Worm (Caenorhabditis elegans) whole organism, dauer: ENCODE measurements around the gene vab-8.

Experiments used
- unc-62 ChIP-seq: sonication (generic microtip); optimal IDR thresholded peaks from 2 replicates; lab custom pipeline; 2017; ENCODE audit warnings: missing biosample characterization, missing genetic modification reagents, missing genetic modification characterization

The vab-8 gene

DNA sequence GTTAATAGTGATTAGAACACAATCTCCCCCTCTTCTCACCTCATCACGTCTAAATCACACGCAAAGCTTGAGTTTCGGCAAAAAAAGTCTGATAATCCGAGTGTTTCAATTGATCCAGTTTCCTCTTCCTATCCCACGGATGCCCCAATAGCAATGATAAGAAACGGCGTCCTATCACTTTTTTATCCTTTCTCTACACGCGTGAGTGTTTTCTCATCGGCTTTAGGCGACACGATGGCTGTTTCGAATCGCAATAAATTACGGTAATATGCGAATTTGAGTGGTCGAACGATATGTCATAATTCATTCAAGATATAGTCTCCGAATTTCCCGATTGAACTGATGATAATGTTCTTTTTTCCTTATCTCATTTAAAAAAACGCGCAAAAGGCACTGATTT lies 13.7 kb upstream of the vab-8 start:
- TF ChIP-seq unc-62 (GFP tag; lab: Kevin White, UChicago), result no peak

DNA sequence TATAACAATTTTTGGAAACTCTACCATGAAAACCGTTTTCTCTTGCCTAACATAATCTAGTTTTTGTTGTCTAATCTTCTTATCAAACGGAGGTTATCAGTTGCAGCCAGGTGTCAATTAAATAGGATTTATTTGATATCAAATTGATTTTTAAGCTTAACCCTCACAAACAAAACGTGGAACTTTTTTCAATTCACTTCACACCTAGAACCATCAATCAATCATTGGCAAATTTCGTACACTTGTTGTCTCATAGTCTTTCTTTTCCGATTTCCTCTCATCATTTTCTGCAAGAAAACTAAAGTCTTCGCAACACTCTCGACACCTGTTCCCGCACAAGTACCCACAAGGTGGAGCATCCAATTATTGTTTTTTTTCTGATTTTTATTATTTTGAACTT lies 4.4 kb upstream of the vab-8 start:
- TF ChIP-seq unc-62 (GFP tag; lab: Kevin White, UChicago), result no peak

DNA sequence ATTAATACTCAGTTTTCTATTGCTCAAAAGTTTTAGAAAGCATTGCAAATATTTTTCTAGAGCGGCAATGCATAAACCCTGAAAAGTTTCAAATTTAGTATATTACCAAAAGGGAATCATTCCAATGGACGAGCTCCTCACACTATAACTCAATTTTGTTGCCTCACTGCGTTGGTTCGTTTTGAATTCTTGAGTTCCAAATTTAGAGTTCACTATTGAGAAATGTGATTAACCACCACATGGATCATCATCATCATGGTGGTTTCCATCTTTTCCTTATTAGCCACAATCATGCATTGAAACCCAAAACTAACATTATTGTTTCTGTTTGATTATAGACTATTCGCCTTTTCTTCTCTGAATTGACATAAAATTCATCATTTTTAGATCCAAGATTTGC lies 3.2 kb upstream of the vab-8 start:
- no peak for TF ChIP-seq unc-62 (GFP tag; lab: Kevin White, UChicago)

DNA sequence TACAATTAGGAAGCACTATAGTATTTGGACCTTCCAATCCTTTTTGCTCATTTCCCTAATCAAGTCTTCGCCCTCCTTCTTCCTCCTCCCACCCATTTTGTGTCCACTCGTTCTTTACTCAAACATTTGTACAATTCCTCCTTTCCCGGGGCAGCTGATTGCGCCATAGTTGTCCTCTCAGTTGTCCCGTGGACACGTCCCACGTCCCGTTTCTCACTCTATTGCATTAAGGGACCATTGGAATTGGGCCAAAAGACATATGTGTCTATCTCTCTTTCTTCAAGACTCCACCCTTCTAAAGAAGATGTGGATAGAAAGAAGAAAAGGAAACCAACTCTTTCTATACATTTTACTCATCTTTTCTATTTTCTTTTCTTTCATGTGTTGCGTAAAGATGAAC lies 2.0 kb upstream of the vab-8 start:
- no peak for TF ChIP-seq unc-62 (GFP tag; lab: Kevin White, UChicago)

DNA sequence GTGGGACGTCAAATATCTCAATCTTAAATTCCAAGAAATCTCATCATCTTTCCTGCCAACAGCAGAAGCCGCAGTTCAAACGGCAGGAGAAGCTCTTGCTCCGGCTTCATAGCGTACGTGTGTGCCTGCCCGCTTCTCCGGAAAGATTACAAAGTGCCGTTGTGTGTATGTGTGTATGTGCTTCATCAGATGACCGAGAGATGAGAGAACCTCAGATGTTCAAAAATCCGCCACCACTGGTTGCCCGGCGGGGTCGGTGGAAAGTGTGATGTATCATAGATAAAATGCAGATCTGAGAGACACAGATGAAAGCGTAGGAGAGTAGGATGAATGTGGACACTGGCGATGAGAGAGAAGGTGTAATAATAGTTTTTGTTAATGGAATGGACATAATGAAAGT lies 20.3 kb downstream of the vab-8 start:
- TF ChIP-seq unc-62 (GFP tag; lab: Kevin White, UChicago), result no peak

DNA sequence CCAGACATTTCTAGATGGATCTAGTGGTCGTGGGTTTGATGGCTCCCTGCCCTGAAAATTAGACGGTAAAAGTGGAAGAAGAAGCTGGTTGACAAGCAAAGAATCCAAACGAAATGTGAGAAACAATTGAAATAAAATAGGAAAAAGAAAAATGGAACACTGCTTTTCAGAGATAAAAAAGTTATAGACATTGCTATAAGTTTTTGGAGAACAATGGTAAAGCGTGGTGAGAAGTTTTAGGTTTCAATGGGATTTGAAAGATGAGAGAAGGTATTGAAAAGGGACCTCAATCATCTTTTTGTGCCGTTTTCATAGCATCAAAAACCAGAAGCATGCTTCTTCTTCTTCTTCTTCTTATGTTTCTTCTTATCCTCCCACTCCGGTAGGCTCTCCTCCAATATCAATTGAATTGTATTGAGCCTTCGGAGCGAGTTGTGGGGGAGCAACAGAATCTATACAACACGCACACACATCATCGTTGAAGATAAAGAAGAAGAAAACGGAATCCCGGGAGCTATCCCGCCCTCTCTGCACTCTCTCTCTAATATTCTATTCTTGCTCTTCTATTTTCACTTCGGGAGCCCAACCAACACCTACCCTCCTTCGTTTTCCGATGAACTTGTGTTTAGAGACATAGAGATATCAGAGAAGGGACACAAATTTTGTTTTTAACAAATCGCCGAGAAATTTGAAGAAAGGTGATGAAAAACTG lies 21.3 kb downstream of the vab-8 start, which contains the start of gene myo-3:
myo-3 (minus strand) TSS at position 51 of the 712 bp plus-strand sequence.
- TF ChIP-seq unc-62 (GFP tag; lab: Kevin White, UChicago), result no peak

- no peak for TF ChIP-seq unc-62 (GFP tag; lab: Kevin White, UChicago)
These were observed 22.4 kb downstream of the vab-8 start for ce11 chrV:12235502-12235901.

DNA sequence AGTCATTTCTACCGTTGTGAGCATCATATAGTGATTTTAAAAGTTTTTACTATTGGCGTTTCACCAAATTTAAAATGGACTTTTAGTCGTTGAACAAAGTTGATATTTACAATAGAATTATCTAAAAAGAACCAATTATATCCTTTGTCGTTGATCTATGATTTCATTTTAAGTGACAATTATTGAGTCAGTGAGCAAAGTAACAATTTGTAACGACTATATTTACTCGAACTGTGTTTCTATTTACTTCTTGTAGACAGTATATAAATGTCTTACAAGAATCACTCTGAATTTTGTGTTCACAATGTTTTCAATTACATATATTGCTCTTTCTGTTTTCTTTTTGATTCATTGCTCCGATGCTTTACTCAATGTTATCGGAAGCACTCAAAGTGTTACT lies 28.0 kb downstream of the vab-8 start, which contains the start of gene ttr-22:
ttr-22 (plus strand) TSS at position 301 of the 400 bp plus-strand sequence.
- no peak for TF ChIP-seq unc-62 (GFP tag; lab: Kevin White, UChicago)

DNA sequence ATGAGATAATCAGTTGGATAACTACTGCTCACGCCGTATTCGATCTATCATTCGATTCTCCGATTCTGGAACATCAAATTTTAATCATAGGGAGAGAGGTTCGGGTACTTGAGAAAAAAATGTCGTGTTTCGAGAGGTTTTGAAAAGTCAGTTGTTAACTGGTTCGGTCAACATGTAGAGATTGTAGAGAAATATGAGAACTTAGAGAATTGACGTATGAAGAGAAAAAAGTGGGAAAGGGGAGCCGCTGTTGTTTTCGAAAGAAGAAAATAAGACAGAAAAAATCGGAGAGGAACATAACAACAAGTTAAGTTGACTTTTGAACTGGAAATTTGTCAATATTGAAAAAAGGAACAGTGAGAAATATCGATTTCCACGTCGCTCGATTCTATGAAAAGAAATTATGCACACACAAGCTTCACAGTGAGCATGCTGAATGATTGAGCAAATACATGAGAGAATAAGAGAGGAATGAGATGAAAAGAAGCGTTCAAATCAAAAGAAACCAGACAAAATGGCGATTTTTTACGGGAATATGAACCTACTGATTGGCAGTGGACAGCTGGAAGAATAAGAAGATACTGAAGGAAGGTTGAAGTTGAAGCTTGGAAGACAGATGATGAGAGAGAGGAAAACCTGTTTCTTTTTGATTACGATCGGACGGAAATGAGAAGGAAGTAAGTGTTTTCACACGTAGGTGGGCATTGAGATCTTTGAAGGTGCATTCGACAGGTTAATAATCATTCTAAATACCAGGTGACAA lies 32.0 kb downstream of the vab-8 start, which contains the start of the genes T04H1.13, slfl-5 and rad-50:
T04H1.13 (minus strand) TSS at position 51 of the 763 bp plus-strand sequence.
slfl-5 (minus strand) TSS at position 65 of the 763 bp plus-strand sequence.
rad-50 (plus strand) TSS at position 667 of the 763 bp plus-strand sequence.
- no peak for TF ChIP-seq unc-62 (GFP tag; lab: Kevin White, UChicago)

DNA sequence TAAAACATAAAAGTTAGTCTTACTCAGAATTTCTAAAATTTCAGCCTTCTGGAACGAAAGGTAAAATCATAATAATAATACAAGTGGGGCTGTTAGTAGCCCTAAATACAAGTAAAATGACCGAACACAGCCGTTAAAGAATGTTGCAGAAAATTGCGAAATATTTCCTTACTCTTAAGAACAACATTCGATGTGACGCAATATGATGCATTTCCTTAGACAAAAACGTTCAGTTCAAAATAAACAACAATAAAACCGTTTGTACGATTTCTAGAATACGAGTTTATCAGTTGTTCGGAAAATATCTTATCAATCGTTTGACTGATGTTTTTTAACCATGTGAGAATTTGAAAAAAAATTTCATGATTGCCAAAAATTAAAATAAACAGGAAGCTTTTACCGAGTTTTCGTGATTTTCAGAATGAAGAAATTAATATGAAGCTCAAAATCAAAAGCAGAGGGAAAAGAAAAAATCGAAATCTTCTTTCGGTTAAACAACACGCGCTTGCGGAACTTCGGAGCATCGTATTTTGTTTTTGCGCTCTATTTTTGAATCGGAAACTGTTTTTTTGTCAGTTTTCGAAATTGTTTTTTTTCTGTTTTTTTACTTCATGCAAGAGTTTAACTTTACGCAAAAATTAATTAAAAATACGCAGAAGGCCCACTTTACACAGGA lies 32.8 kb downstream of the vab-8 start:
- no peak for TF ChIP-seq unc-62 (GFP tag; lab: Kevin White, UChicago)

DNA sequence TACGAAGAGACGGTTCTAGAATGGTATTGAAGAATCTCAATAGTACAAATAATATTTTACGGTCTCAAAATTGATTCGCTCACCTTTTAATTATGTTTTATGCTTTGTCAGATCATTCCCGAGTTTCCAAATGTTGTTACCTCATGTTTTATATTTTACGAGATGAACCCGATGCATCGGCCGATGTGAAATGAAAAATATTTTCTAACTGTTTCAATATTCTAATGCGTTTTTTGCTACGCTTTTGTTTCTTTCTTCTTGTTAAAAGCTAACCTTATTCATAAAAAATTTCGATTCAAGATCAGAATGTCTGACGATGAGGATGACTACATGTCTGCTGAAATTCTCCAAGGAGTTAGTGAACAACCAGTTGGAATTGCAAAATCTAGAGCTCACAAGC lies 37.9 kb downstream of the vab-8 start, which contains the start of gene T04H1.5:
T04H1.5 (plus strand) TSS at position 301 of the 400 bp plus-strand sequence.
- TF ChIP-seq unc-62 (GFP tag; lab: Kevin White, UChicago), result no peak

DNA sequence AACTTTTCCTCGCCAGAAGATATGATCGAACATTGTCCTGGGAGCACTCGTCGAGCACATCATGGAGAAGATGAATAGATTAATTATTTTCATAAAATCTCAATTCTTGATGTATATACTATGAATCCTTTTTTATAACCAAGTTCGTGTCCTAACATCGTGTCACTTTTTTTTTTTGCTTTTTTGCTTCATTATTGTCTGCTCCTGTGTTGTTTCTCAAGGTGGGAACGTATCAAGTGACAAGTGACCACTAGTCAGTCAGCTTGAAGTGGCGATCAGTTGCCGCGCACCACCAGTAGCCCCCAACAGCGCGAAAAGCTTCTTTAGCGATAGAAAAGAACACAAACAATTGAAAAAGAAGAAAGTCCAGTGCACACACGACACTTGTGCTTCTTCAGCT lies 39.1 kb downstream of the vab-8 start, which contains the start of gene lrx-1:
lrx-1 (plus strand) TSS at position 301 of the 400 bp plus-strand sequence.
- TF ChIP-seq unc-62 (GFP tag; lab: Kevin White, UChicago), result no peak

DNA sequence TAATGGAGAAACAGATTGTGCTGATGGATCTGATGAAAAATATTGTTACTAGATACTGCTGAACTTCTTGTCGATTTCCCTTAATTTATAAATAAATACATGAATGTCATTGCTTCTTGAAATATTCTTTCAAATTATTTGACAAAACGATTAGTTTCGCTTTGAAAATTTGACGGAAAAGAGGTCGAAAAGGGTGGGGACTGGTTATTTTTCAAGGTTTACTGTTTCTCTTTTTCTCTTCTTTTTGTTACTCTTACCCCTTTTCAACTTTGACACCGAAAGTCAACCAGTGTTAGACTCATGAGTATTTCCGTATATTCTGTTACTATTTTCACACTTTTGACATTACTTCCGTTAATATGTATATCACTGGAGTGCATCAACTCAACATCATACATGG lies 42.2 kb downstream of the vab-8 start, which contains the start of gene T04H1.12:
T04H1.12 (plus strand) TSS at position 301 of the 400 bp plus-strand sequence.
- no peak for TF ChIP-seq unc-62 (GFP tag; lab: Kevin White, UChicago)

ce11 chrV:12256398-12256797 lies 43.3 kb downstream of the vab-8 start, which contains the start of gene ugt-55:
ugt-55 (plus strand) TSS chrV:12256698.
- no peak for TF ChIP-seq unc-62 (GFP tag; lab: Kevin White, UChicago)

- TF ChIP-seq unc-62 (GFP tag; lab: Kevin White, UChicago), result no peak
These were observed 45.8 kb downstream of the vab-8 start, which contains the start of gene ugt-56 for ce11 chrV:12258922-12259321. ugt-56 (plus strand) TSS chrV:12258982.
